Worm (Caenorhabditis elegans) whole organism, L2 larva: ENCODE measurements around the gene srsx-22.

ENCODE experiments used
- C34F6.9 ChIP-seq: fragments of 150-350 bp; optimal IDR thresholded peaks from 2 replicates; lab custom pipeline; 2014; ENCODE audit warnings: missing biosample characterization, missing genetic modification characterization
- F13H6.1 ChIP-seq: sonication (generic microtip); optimal IDR thresholded peaks from 2 replicates; lab custom pipeline; 2016; ENCODE audit warnings: missing genetic modification characterization, missing compliant biosample characterization
- R02D3.7 ChIP-seq: fragments of 150-350 bp; optimal IDR thresholded peaks from 2 replicates; lab custom pipeline; 2014; ENCODE audit warnings: missing biosample characterization, missing genetic modification characterization
- ZK546.5 ChIP-seq: sonication (generic microtip); optimal IDR thresholded peaks from 2 replicates; lab custom pipeline; 2017; ENCODE audit warnings: missing biosample characterization, missing genetic modification characterization
- alr-1 ChIP-seq: fragments of 150-350 bp; optimal IDR thresholded peaks from 2 replicates; lab custom pipeline; 2014; ENCODE audit warnings: missing biosample characterization, missing genetic modification characterization
- aly-2 ChIP-seq: fragments of 150-350 bp; optimal IDR thresholded peaks from 2 replicates; lab custom pipeline; 2014; ENCODE audit warnings: missing biosample characterization, missing genetic modification characterization
- ama-1 ChIP-seq: fragments of 150-350 bp; optimal IDR thresholded peaks from 2 replicates; lab custom pipeline; 2018; ENCODE audit warnings: inconsistent platforms
- blmp-1 ChIP-seq: sonication (generic microtip); optimal IDR thresholded peaks from 2 replicates; lab custom pipeline; 2017; ENCODE audit warnings: missing genetic modification characterization, mild to moderate bottlenecking, missing compliant biosample characterization, antibody characterized with exemption, moderate library complexity; ENCODE audit not compliant: insufficient read depth
- ceh-16 ChIP-seq: fragments of 150-350 bp; optimal IDR thresholded peaks from 2 replicates; lab custom pipeline; 2014; ENCODE audit warnings: missing biosample characterization, missing genetic modification characterization
- ceh-82 ChIP-seq: fragments of 150-350 bp; optimal IDR thresholded peaks from 2 replicates; lab custom pipeline; 2014; ENCODE audit warnings: missing biosample characterization, missing genetic modification characterization
- crh-2 ChIP-seq: sonication (generic microtip); optimal IDR thresholded peaks from 2 replicates; lab custom pipeline; 2017; ENCODE audit warnings: missing biosample characterization, missing genetic modification characterization
- egl-27 ChIP-seq: sonication (generic microtip); optimal IDR thresholded peaks from 3 replicates; lab custom pipeline; 2017; ENCODE audit warnings: missing biosample characterization, missing genetic modification reagents, missing genetic modification characterization
- elt-1 ChIP-seq: fragments of 150-350 bp; optimal IDR thresholded peaks from 2 replicates; lab custom pipeline; 2014; ENCODE audit warnings: missing biosample characterization, missing genetic modification characterization
- elt-3 ChIP-seq: sonication (generic microtip); optimal IDR thresholded peaks from 2 replicates; lab custom pipeline; 2017; ENCODE audit warnings: missing biosample characterization, missing genetic modification characterization
- fos-1 ChIP-seq: fragments of 150-350 bp; optimal IDR thresholded peaks from 2 replicates; lab custom pipeline; 2014; ENCODE audit warnings: missing biosample characterization, missing genetic modification characterization
- gmeb-1 ChIP-seq: fragments of 150-350 bp; optimal IDR thresholded peaks from 2 replicates; lab custom pipeline; 2014; ENCODE audit warnings: missing biosample characterization, missing genetic modification characterization
- lin-11 ChIP-seq: fragments of 150-350 bp; sonication (generic microtip); optimal IDR thresholded peaks from 2 replicates; lab custom pipeline; 2014; ENCODE audit warnings: missing biosample characterization, missing genetic modification characterization, inconsistent platforms, mixed read lengths
- lin-13 ChIP-seq: fragments of 150-350 bp; optimal IDR thresholded peaks from 2 replicates; lab custom pipeline; 2014; ENCODE audit warnings: missing biosample characterization, missing genetic modification reagents, missing genetic modification characterization
- lin-39 ChIP-seq: fragments of 150-350 bp; optimal IDR thresholded peaks from 2 replicates; lab custom pipeline; 2014; ENCODE audit warnings: missing biosample characterization, missing genetic modification reagents, missing genetic modification characterization
- lsy-2 ChIP-seq, 2 experiments: fragments of 150-350 bp in 1 of 2; sonication (generic microtip) in 1 of 2; optimal IDR thresholded peaks; 2 replicates each; lab custom pipeline; 2014 to 2017; ENCODE audit warnings: missing biosample characterization in 2 of 2, missing genetic modification characterization in 2 of 2
- mab-5 ChIP-seq: fragments of 150-350 bp; optimal IDR thresholded peaks from 2 replicates; lab custom pipeline; 2014; ENCODE audit warnings: missing biosample characterization, missing genetic modification characterization
- mbf-1 ChIP-seq: sonication (generic microtip); optimal IDR thresholded peaks from 2 replicates; lab custom pipeline; 2017; ENCODE audit warnings: missing biosample characterization, missing genetic modification characterization
- mdl-1 ChIP-seq, 2 experiments: fragments of 150-350 bp in 1 of 2; sonication (generic microtip) in 1 of 2; optimal IDR thresholded peaks; 2 replicates each; lab custom pipeline; 2017; ENCODE audit warnings: missing biosample characterization in 2 of 2, missing genetic modification characterization in 2 of 2
- nhr-10 ChIP-seq: sonication (generic microtip); optimal IDR thresholded peaks from 2 replicates; lab custom pipeline; 2017; ENCODE audit warnings: missing biosample characterization, missing genetic modification characterization
- nhr-11 ChIP-seq: fragments of 150-350 bp; optimal IDR thresholded peaks from 2 replicates; lab custom pipeline; 2014; ENCODE audit warnings: missing biosample characterization, missing genetic modification characterization
- nhr-12 ChIP-seq: fragments of 150-350 bp; optimal IDR thresholded peaks from 2 replicates; lab custom pipeline; 2014; ENCODE audit warnings: missing biosample characterization, missing genetic modification characterization
- nhr-129 ChIP-seq: fragments of 150-350 bp; optimal IDR thresholded peaks from 2 replicates; lab custom pipeline; 2014; ENCODE audit warnings: missing biosample characterization, missing genetic modification characterization
- nhr-21 ChIP-seq: fragments of 150-350 bp; optimal IDR thresholded peaks from 2 replicates; lab custom pipeline; 2014; ENCODE audit warnings: missing biosample characterization, missing genetic modification characterization
- nhr-23 ChIP-seq: fragments of 150-350 bp; optimal IDR thresholded peaks from 2 replicates; lab custom pipeline; 2014; ENCODE audit warnings: missing biosample characterization, missing genetic modification reagents, missing genetic modification characterization
- nhr-237 ChIP-seq: fragments of 150-350 bp; optimal IDR thresholded peaks from 2 replicates; lab custom pipeline; 2014; ENCODE audit warnings: missing biosample characterization, missing genetic modification characterization
- nhr-25 ChIP-seq: fragments of 150-350 bp; sonication (generic microtip); optimal IDR thresholded peaks from 3 replicates; lab custom pipeline; 2014; ENCODE audit warnings: missing biosample characterization, missing genetic modification characterization
- nhr-6 ChIP-seq: fragments of 150-350 bp; optimal IDR thresholded peaks from 2 replicates; lab custom pipeline; 2014; ENCODE audit warnings: missing biosample characterization, missing genetic modification characterization
- nhr-77 ChIP-seq: fragments of 150-350 bp; optimal IDR thresholded peaks from 2 replicates; lab custom pipeline; 2014; ENCODE audit warnings: missing biosample characterization, missing genetic modification characterization
- peb-1 ChIP-seq: fragments of 150-350 bp; optimal IDR thresholded peaks from 2 replicates; lab custom pipeline; 2014; ENCODE audit warnings: missing biosample characterization, missing genetic modification characterization
- sem-4 ChIP-seq: fragments of 150-350 bp; optimal IDR thresholded peaks from 2 replicates; lab custom pipeline; 2014; ENCODE audit warnings: missing biosample characterization, missing genetic modification reagents, missing genetic modification characterization
- skn-1 ChIP-seq: sonication (generic microtip); optimal IDR thresholded peaks from 2 replicates; lab custom pipeline; 2017; ENCODE audit warnings: missing biosample characterization, missing genetic modification characterization
- sma-3 ChIP-seq: sonication (generic microtip); optimal IDR thresholded peaks from 2 replicates; lab custom pipeline; 2016; ENCODE audit warnings: missing genetic modification reagents, missing genetic modification characterization, missing compliant biosample characterization
- sma-9 ChIP-seq, 2 experiments: fragments of 150-350 bp in 1 of 2; sonication (generic microtip) in 1 of 2; optimal IDR thresholded peaks; 2 replicates each; lab custom pipeline; 2014 to 2016; ENCODE audit warnings: missing genetic modification characterization in 2 of 2, mild to moderate bottlenecking in 1 of 2, missing biosample characterization in 1 of 2, missing compliant biosample characterization in 1 of 2, missing genetic modification reagents in 1 of 2, moderate library complexity in 1 of 2
- snpc-4 ChIP-seq: fragments of 150-350 bp; optimal IDR thresholded peaks from 2 replicates; lab custom pipeline; 2014; ENCODE audit warnings: missing biosample characterization, missing genetic modification characterization
- unc-39 ChIP-seq: fragments of 150-350 bp; optimal IDR thresholded peaks from 2 replicates; lab custom pipeline; 2014; ENCODE audit warnings: missing biosample characterization, missing genetic modification characterization
- unc-55 ChIP-seq: fragments of 150-350 bp; sonication (generic microtip); optimal IDR thresholded peaks from 3 replicates; lab custom pipeline; 2014; ENCODE audit warnings: missing biosample characterization, missing genetic modification reagents, missing genetic modification characterization
- unc-62 ChIP-seq: fragments of 150-350 bp; optimal IDR thresholded peaks from 2 replicates; lab custom pipeline; 2014; ENCODE audit warnings: missing biosample characterization, missing genetic modification reagents, missing genetic modification characterization
- zag-1 ChIP-seq: fragments of 150-350 bp; optimal IDR thresholded peaks from 2 replicates; lab custom pipeline; 2014; ENCODE audit warnings: missing biosample characterization, missing genetic modification characterization
- ztf-1 ChIP-seq: fragments of 200-800 bp; sonication (Bioruptor generic); conservative IDR thresholded peaks from 2 replicates; pipeline ENCODE4 v1.3.6; 2022; ENCODE audit warnings: missing genetic modification characterization, missing compliant biosample characterization
- ztf-11 ChIP-seq: sonication (generic microtip); optimal IDR thresholded peaks from 2 replicates; lab custom pipeline; 2017; ENCODE audit warnings: missing biosample characterization, missing genetic modification characterization

Gene srsx-22

DNA sequence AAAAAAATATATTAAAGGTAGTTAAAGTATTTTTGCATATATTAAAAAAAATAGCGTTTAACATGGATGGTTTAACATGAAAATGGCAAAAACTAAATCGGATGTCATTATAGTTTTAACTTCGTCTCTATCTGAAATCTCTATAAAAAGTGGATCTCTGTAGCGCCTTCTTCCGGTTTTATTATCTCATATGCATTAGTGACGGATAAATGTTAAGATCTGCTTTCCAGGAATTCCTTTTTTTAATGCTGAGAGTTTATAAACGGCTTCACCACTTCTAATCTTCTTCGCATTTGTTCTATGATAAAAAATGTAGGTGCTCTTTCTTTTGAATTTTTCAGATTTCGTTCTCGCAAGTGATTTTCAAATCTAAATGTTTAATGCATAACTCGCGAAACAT, 9.1 kb upstream of the srsx-22 start:
- TF ChIP-seq nhr-77 (tag; lab: Kevin White, UChicago) (no peak), mdl-1 (tag; optimal IDR thresholded peaks at IDR 0.05; lab: Kevin White, UChicago) (no peak), gmeb-1 (no peak), nhr-11 (no peak), nhr-10 (tag; lab: Kevin White, UChicago) (no peak), blmp-1 (tag; lab: Kevin White, UChicago) (no peak), ceh-82 (no peak), nhr-237 (tag; lab: Kevin White, UChicago) (no peak), fos-1 (tag; lab: Kevin White, UChicago) (no peak), unc-39 (no peak), snpc-4 (tag; lab: Kevin White, UChicago) (no peak), crh-2 (no peak), peb-1 (tag; lab: Kevin White, UChicago) (no peak), lin-39 (no peak), elt-1 (no peak)
- TF ChIP-seq, all 48 proteins: peak for 0

DNA sequence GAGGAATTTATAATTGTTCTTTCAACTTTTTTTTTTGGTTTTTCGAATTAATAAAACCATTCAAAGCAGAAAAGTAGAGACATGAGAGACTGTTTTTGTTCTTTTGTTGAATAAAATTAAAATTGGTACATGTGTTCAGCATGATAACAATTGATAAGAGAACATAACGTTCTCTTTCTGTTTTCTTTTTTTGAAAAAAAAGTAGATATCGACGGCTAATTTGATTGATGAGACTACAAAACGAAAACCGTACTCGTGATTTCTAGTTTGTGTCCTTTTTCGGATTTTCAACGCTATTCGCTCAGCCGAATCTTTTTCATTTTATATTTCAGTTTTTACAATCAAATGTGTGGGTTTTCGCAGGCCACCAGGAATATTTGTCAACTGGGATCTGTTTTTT, 6.0 kb upstream of the srsx-22 start, which contains the start of gene C08D8.1:
C08D8.1 (plus strand) TSS at position 324 of the 400 bp plus-strand sequence.
- TF ChIP-seq ztf-1 (GFP tag; lab: Robert Waterston, UW) (no peak), nhr-10 (tag; lab: Kevin White, UChicago) (no peak), unc-39 (no peak), zag-1 (tag; lab: Kevin White, UChicago) (no peak), mbf-1 (no peak), lin-13 (GFP tag; lab: Kevin White, UChicago) (no peak), lsy-2 (tag; optimal IDR thresholded peaks at IDR 0.05; lab: Kevin White, UChicago) (no peak), sem-4 (tag; lab: Kevin White, UChicago) (no peak), sma-9 (GFP tag; optimal IDR thresholded peaks at IDR 0.05; lab: Kevin White, UChicago) (no peak), sma-9 (tag; optimal IDR thresholded peaks at IDR 0.05; lab: Kevin White, UChicago) (no peak), skn-1 (tag; lab: Kevin White, UChicago) (no peak), unc-55 (GFP tag; lab: Kevin White, UChicago) (no peak), mab-5 (tag; lab: Kevin White, UChicago) (no peak), egl-27 (no peak), blmp-1 (tag; lab: Kevin White, UChicago) (no peak), F13H6.1 (tag; lab: Kevin White, UChicago) (no peak), crh-2 (no peak)
- TF ChIP-seq, all 48 proteins: peak for 0

DNA sequence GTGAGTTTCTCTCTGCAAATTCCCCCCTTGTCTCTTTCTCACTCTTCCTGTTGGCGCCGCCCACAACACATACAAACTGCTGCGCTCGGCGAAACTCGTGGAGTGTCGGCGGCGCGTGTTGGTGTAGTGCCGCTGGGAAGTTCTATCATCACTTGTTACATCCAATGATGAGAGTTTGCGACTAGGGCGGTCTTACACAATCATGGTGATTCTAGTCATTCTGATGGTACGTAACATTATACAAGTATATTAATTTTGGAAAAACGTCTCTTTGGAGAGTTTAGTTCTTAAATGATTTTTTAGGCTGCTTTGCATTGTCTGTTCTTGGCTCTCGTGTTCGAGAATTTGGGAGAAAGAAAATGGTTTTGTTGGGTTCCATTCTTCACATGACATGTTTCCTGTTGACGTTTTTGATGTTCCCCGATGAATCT, 2.5 kb upstream of the srsx-22 start:
- peak; percentile 56 for TF ChIP-seq nhr-10 (tag; lab: Kevin White, UChicago)
- TF ChIP-seq egl-27: peak; percentile 74
- peak; percentile 98 for TF ChIP-seq ama-1 (lab: Kevin White, UChicago)
- no peak for TF ChIP-seq nhr-23 (tag; lab: Kevin White, UChicago)
- TF ChIP-seq unc-55 (GFP tag; lab: Kevin White, UChicago): peak; percentile 77
- TF ChIP-seq nhr-6: peak; percentile 51
- peak; percentile 89 for TF ChIP-seq crh-2
- TF ChIP-seq mdl-1 (tag; optimal IDR thresholded peaks at IDR 0.05; lab: Kevin White, UChicago): peak in 1 of 2 experiments; percentile 27
- TF ChIP-seq lin-13 (GFP tag; lab: Kevin White, UChicago): peak; percentile 75
- peak; percentile 88 for TF ChIP-seq gmeb-1
- no peak for TF ChIP-seq aly-2 (tag; lab: Kevin White, UChicago)
- no peak for TF ChIP-seq nhr-11
- no peak for TF ChIP-seq lin-39
- peak; percentile 13 for TF ChIP-seq ZK546.5 (tag; lab: Kevin White, UChicago)
- TF ChIP-seq nhr-237 (tag; lab: Kevin White, UChicago): peak; percentile 69
- peak; percentile 84 for TF ChIP-seq fos-1 (tag; lab: Kevin White, UChicago)
- no peak for TF ChIP-seq nhr-12 (tag; lab: Kevin White, UChicago)
- TF ChIP-seq mab-5 (tag; lab: Kevin White, UChicago): peak; percentile 47
- TF ChIP-seq C34F6.9 (tag; lab: Kevin White, UChicago): no peak
- TF ChIP-seq snpc-4 (tag; lab: Kevin White, UChicago): peak; percentile 99
- peak; percentile 30 for TF ChIP-seq unc-62 (GFP tag; lab: Kevin White, UChicago)
- peak; percentile 77 for TF ChIP-seq nhr-21 (tag; lab: Kevin White, UChicago)
- TF ChIP-seq lin-11: no peak
- peak; percentile 64 for TF ChIP-seq nhr-129
- TF ChIP-seq elt-1: no peak
- peak; percentile 36 for TF ChIP-seq R02D3.7 (tag; lab: Kevin White, UChicago)
- peak; percentile 47 for TF ChIP-seq ceh-16
- peak; percentile 46 for TF ChIP-seq zag-1 (tag; lab: Kevin White, UChicago)
- peak; percentile 97 for TF ChIP-seq sma-9 (GFP tag; optimal IDR thresholded peaks at IDR 0.05; lab: Kevin White, UChicago)
- no peak for TF ChIP-seq sma-9 (tag; optimal IDR thresholded peaks at IDR 0.05; lab: Kevin White, UChicago)
- peak; percentile 21 for TF ChIP-seq blmp-1 (tag; lab: Kevin White, UChicago)
- no peak for TF ChIP-seq skn-1 (tag; lab: Kevin White, UChicago)
- TF ChIP-seq ztf-11 (tag; lab: Kevin White, UChicago): no peak
- no peak for TF ChIP-seq unc-39
- TF ChIP-seq lsy-2 (tag; optimal IDR thresholded peaks at IDR 0.05; lab: Kevin White, UChicago): peak; percentile 56 to 82
- TF ChIP-seq mbf-1: no peak
- peak; percentile 89 for TF ChIP-seq F13H6.1 (tag; lab: Kevin White, UChicago)
- no peak for TF ChIP-seq nhr-77 (tag; lab: Kevin White, UChicago)
- no peak for TF ChIP-seq alr-1 (tag; lab: Kevin White, UChicago)
- TF ChIP-seq elt-3: no peak
- peak; percentile 94 for TF ChIP-seq sma-3 (GFP tag; lab: Kevin White, UChicago)
- peak; percentile 56 for TF ChIP-seq nhr-25 (tag; lab: Kevin White, UChicago)
- no peak for TF ChIP-seq peb-1 (tag; lab: Kevin White, UChicago)
